Worm (Caenorhabditis elegans): Measurements from ENCODE around the gene C17G1.5.
A peak's percentile ranks its signal among the peaks of the same experiment; 100 is the strongest.

C17G1.5 gene

ce11 chrX:9938537-9938936, at the start of gene C17G1.5, which contains the start of gene C17G1.14:
C17G1.5 (plus strand) TSS chrX:9938802.
C17G1.14 (plus strand) TSS chrX:9938813.
- no peak for TF ChIP-seq him-1 (tag; optimal IDR thresholded peaks at IDR 0.05)
- TF ChIP-seq W03F9.2 (tag; optimal IDR thresholded peaks at IDR 0.05): no peak
- no peak for TF ChIP-seq dao-5 (tag; optimal IDR thresholded peaks at IDR 0.05)

- TF ChIP-seq dao-5 (tag; optimal IDR thresholded peaks at IDR 0.05) (no peak), W03F9.2 (tag; optimal IDR thresholded peaks at IDR 0.05) (no peak), him-1 (tag; optimal IDR thresholded peaks at IDR 0.05) (no peak)
Measured at ce11 chrX:9892323-9892722, 46.3 kb upstream of the C17G1.5 start, which contains the start of gene F21G4.1. F21G4.1 (minus strand) TSS chrX:9892328.

- TF ChIP-seq dao-5 (tag; optimal IDR thresholded peaks at IDR 0.05) (no peak), W03F9.2 (tag; optimal IDR thresholded peaks at IDR 0.05) (no peak), him-1 (tag; optimal IDR thresholded peaks at IDR 0.05) (no peak)
Measured at ce11 chrX:9893069-9893468, 45.5 kb upstream of the C17G1.5 start.

- TF ChIP-seq W03F9.2 (tag; optimal IDR thresholded peaks at IDR 0.05): no peak
- TF ChIP-seq him-1 (tag; optimal IDR thresholded peaks at IDR 0.05): no peak
- TF ChIP-seq dao-5 (tag; optimal IDR thresholded peaks at IDR 0.05): no peak
Measured at ce11 chrX:9894844-9895243, 43.8 kb upstream of the C17G1.5 start, which contains the start of gene F21G4.3. F21G4.3 (plus strand) TSS chrX:9895144.

- no peak for TF ChIP-seq him-1 (tag; optimal IDR thresholded peaks at IDR 0.05)
- no peak for TF ChIP-seq dao-5 (tag; optimal IDR thresholded peaks at IDR 0.05)
- TF ChIP-seq W03F9.2 (tag; optimal IDR thresholded peaks at IDR 0.05): peak; percentile 42
Measured at ce11 chrX:9899426-9900131, 39.0 kb upstream of the C17G1.5 start, which contains the start of gene phf-34. phf-34 (minus strand) TSS chrX:9899476.

- no peak for TF ChIP-seq him-1 (tag; optimal IDR thresholded peaks at IDR 0.05)
- no peak for TF ChIP-seq W03F9.2 (tag; optimal IDR thresholded peaks at IDR 0.05)
- no peak for TF ChIP-seq dao-5 (tag; optimal IDR thresholded peaks at IDR 0.05)
Measured at ce11 chrX:9905840-9906239, 32.8 kb upstream of the C17G1.5 start, which contains the start of gene F21G4.5. F21G4.5 (plus strand) TSS chrX:9906140.

ce11 chrX:9917362-9917761, 21.2 kb upstream of the C17G1.5 start, which contains the start of gene F21G4.6:
F21G4.6 (minus strand) TSS chrX:9917448.
- TF ChIP-seq dao-5 (tag; optimal IDR thresholded peaks at IDR 0.05) (no peak), W03F9.2 (tag; optimal IDR thresholded peaks at IDR 0.05) (no peak), him-1 (tag; optimal IDR thresholded peaks at IDR 0.05) (no peak)

ce11 chrX:9918997-9919396, 19.6 kb upstream of the C17G1.5 start, which contains the start of gene folr-1:
folr-1 (plus strand) TSS chrX:9919297.
- no peak for TF ChIP-seq him-1 (tag; optimal IDR thresholded peaks at IDR 0.05)
- no peak for TF ChIP-seq W03F9.2 (tag; optimal IDR thresholded peaks at IDR 0.05)
- TF ChIP-seq dao-5 (tag; optimal IDR thresholded peaks at IDR 0.05): no peak

ce11 chrX:9921257-9921656, 17.3 kb upstream of the C17G1.5 start, which contains the start of gene C17G1.2:
C17G1.2 (plus strand) TSS chrX:9921557.
- TF ChIP-seq W03F9.2 (tag; optimal IDR thresholded peaks at IDR 0.05): no peak
- no peak for TF ChIP-seq him-1 (tag; optimal IDR thresholded peaks at IDR 0.05)
- TF ChIP-seq dao-5 (tag; optimal IDR thresholded peaks at IDR 0.05): no peak

- TF ChIP-seq dao-5 (tag; optimal IDR thresholded peaks at IDR 0.05): no peak
- TF ChIP-seq him-1 (tag; optimal IDR thresholded peaks at IDR 0.05): no peak
- no peak for TF ChIP-seq W03F9.2 (tag; optimal IDR thresholded peaks at IDR 0.05)
Measured at ce11 chrX:9924962-9925361, 13.6 kb upstream of the C17G1.5 start, which contains the start of gene ugt-23. ugt-23 (minus strand) TSS chrX:9925173.

ce11 chrX:9927993-9928392, 10.6 kb upstream of the C17G1.5 start:
- TF ChIP-seq W03F9.2 (tag; optimal IDR thresholded peaks at IDR 0.05): no peak
- no peak for TF ChIP-seq dao-5 (tag; optimal IDR thresholded peaks at IDR 0.05)
- no peak for TF ChIP-seq him-1 (tag; optimal IDR thresholded peaks at IDR 0.05)

- no peak for TF ChIP-seq dao-5 (tag; optimal IDR thresholded peaks at IDR 0.05)
- TF ChIP-seq him-1 (tag; optimal IDR thresholded peaks at IDR 0.05): no peak
- TF ChIP-seq W03F9.2 (tag; optimal IDR thresholded peaks at IDR 0.05): no peak
Measured at ce11 chrX:9931362-9931761, 7.2 kb upstream of the C17G1.5 start, which contains the start of gene nra-3. nra-3 (minus strand) TSS chrX:9931462.

- TF ChIP-seq W03F9.2 (tag; optimal IDR thresholded peaks at IDR 0.05) (peak; percentile 66), dao-5 (tag; optimal IDR thresholded peaks at IDR 0.05) (no peak), him-1 (tag; optimal IDR thresholded peaks at IDR 0.05) (no peak)
Measured at ce11 chrX:9932226-9932773, 6.3 kb upstream of the C17G1.5 start, which contains the start of gene tsp-21. tsp-21 (plus strand) TSS chrX:9932371.
